Worm (Caenorhabditis elegans) whole organism, L4 larva: Measurements from ENCODE around the gene Y43F8B.20.

ENCODE experiments used
- D1046.2 ChIP-seq: fragments of 200-800 bp; sonication (Bioruptor generic); IDR thresholded peaks from 2 replicates; pipeline ENCODE4 v1.3.6; 2022; ENCODE audit warnings: missing genetic modification characterization, missing compliant biosample characterization
- F10B5.3 ChIP-seq: sonication (generic microtip); optimal IDR thresholded peaks from 2 replicates; lab custom pipeline; 2016; ENCODE audit warnings: mild to moderate bottlenecking, missing genetic modification characterization, missing compliant biosample characterization
- F37D6.2 ChIP-seq: sonication (generic microtip); optimal IDR thresholded peaks from 2 replicates; lab custom pipeline; 2016; ENCODE audit warnings: mild to moderate bottlenecking, missing genetic modification characterization, missing compliant biosample characterization
- R02D3.7 ChIP-seq: fragments of 150-350 bp; sonication (generic microtip); optimal IDR thresholded peaks from 3 replicates; lab custom pipeline; 2014; ENCODE audit warnings: missing biosample characterization, missing genetic modification characterization
- T26A8.4 ChIP-seq: fragments of 200-800 bp; sonication (Bioruptor generic); IDR thresholded peaks from 2 replicates; pipeline ENCODE4 v1.3.6; 2022; ENCODE audit warnings: missing genetic modification characterization, missing compliant biosample characterization
- Y105C5A.15 ChIP-seq: fragments of 200-800 bp; sonication (Bioruptor generic); IDR thresholded peaks from 2 replicates; pipeline ENCODE4 v1.3.6; 2022; ENCODE audit warnings: missing genetic modification characterization, missing compliant biosample characterization
- Y48G9A.11 ChIP-seq: fragments of 200-800 bp; sonication (Bioruptor generic); IDR thresholded peaks from 2 replicates; pipeline ENCODE4 v1.3.6; 2022; ENCODE audit warnings: missing genetic modification reagents, missing genetic modification characterization, missing compliant biosample characterization
- Y5F2A.4 ChIP-seq: fragments of 200-800 bp; sonication (Bioruptor generic); optimal IDR thresholded peaks from 2 replicates; lab custom pipeline; 2018; ENCODE audit warnings: mild to moderate bottlenecking, missing genetic modification characterization, missing compliant biosample characterization
- ZK337.2 ChIP-seq: fragments of 200-800 bp; sonication (Bioruptor generic); IDR thresholded peaks from 2 replicates; pipeline ENCODE4 v1.3.6; 2022; ENCODE audit warnings: missing genetic modification reagents, missing genetic modification characterization, missing compliant biosample characterization
- ama-1 ChIP-seq: fragments of 150-350 bp; optimal IDR thresholded peaks from 2 replicates; lab custom pipeline; 2014; ENCODE audit warnings: inconsistent platforms, mixed read lengths
- ceh-20 ChIP-seq: fragments of 200-800 bp; sonication (Bioruptor generic); IDR thresholded peaks from 2 replicates; pipeline ENCODE4 v1.3.6; 2022; ENCODE audit warnings: missing genetic modification reagents, missing genetic modification characterization, missing compliant biosample characterization
- ceh-44 ChIP-seq: fragments of 200-800 bp; sonication (Bioruptor generic); IDR thresholded peaks from 2 replicates; pipeline ENCODE4 v1.3.6; 2022; ENCODE audit warnings: missing genetic modification reagents, missing genetic modification characterization, missing compliant biosample characterization
- cey-2 ChIP-seq: sonication (generic microtip); optimal IDR thresholded peaks from 3 replicates; lab custom pipeline; 2017; ENCODE audit warnings: missing genetic modification characterization, mild to moderate bottlenecking, missing compliant biosample characterization, antibody characterized with exemption, borderline replicate concordance; ENCODE audit not compliant: insufficient read depth
- ctbp-1 ChIP-seq: fragments of 200-800 bp; sonication (Bioruptor generic); IDR thresholded peaks from 2 replicates; pipeline ENCODE4 v1.3.6; 2022; ENCODE audit warnings: missing genetic modification reagents, missing genetic modification characterization, missing compliant biosample characterization
- dmd-6 ChIP-seq: fragments of 200-800 bp; sonication (Bioruptor generic); IDR thresholded peaks from 2 replicates; pipeline ENCODE4 v1.3.6; 2022; ENCODE audit warnings: missing genetic modification reagents, missing genetic modification characterization, missing compliant biosample characterization
- dmd-9 ChIP-seq: fragments of 200-800 bp; sonication (Bioruptor generic); IDR thresholded peaks from 2 replicates; pipeline ENCODE4 v1.3.6; 2022; ENCODE audit warnings: missing genetic modification reagents, missing genetic modification characterization, missing compliant biosample characterization
- dpl-1 ChIP-seq: fragments of 150-350 bp; optimal IDR thresholded peaks from 2 replicates; lab custom pipeline; 2014; ENCODE audit warnings: missing biosample characterization, missing genetic modification reagents, missing genetic modification characterization
- fkh-10 ChIP-seq: fragments of 150-350 bp; optimal IDR thresholded peaks from 2 replicates; lab custom pipeline; 2014; ENCODE audit warnings: missing biosample characterization, missing genetic modification reagents, missing genetic modification characterization
- gei-8 ChIP-seq: fragments of 200-800 bp; sonication (Bioruptor generic); optimal IDR thresholded peaks from 2 replicates; lab custom pipeline; 2018; ENCODE audit warnings: mild to moderate bottlenecking, missing genetic modification characterization, missing compliant biosample characterization
- hlh-11 ChIP-seq: fragments of 200-800 bp; sonication (Bioruptor generic); optimal IDR thresholded peaks from 2 replicates; lab custom pipeline; 2018; ENCODE audit warnings: mild to moderate bottlenecking, missing genetic modification characterization, missing compliant biosample characterization
- hlh-30 ChIP-seq: sonication (generic microtip); optimal IDR thresholded peaks from 2 replicates; lab custom pipeline; 2017; ENCODE audit warnings: antibody characterized with exemption, mild to moderate bottlenecking, missing genetic modification characterization, missing compliant biosample characterization; ENCODE audit not compliant: insufficient read depth
- lin-1 ChIP-seq: fragments of 200-800 bp; sonication (Bioruptor generic); IDR thresholded peaks from 2 replicates; pipeline ENCODE4 v1.3.6; 2022; ENCODE audit warnings: missing genetic modification reagents, missing genetic modification characterization, missing compliant biosample characterization
- lin-29 ChIP-seq: fragments of 200-800 bp; sonication (Bioruptor generic); IDR thresholded peaks from 2 replicates; pipeline ENCODE4 v1.3.6; 2022; ENCODE audit warnings: missing genetic modification reagents, missing genetic modification characterization, missing compliant biosample characterization
- lin-38 ChIP-seq: fragments of 200-800 bp; sonication (Bioruptor generic); IDR thresholded peaks from 2 replicates; pipeline ENCODE4 v1.3.6; 2022; ENCODE audit warnings: missing genetic modification reagents, missing genetic modification characterization, missing compliant biosample characterization
- lir-3 ChIP-seq: sonication (generic microtip); optimal IDR thresholded peaks from 2 replicates; lab custom pipeline; 2016; ENCODE audit warnings: mild to moderate bottlenecking, missing genetic modification characterization, missing compliant biosample characterization
- lsy-2 ChIP-seq, 2 experiments: fragments of 150-350 bp in 1 of 2; sonication (generic microtip) in 1 of 2; optimal IDR thresholded peaks; 2 replicates each; lab custom pipeline; 2014 to 2017; ENCODE audit warnings: missing biosample characterization in 2 of 2, missing genetic modification characterization in 2 of 2
- madf-5 ChIP-seq, 2 experiments: fragments of 200-800 bp; sonication (Bioruptor generic); IDR thresholded peaks; 2 replicates each; pipeline ENCODE4 v1.3.6; 2022; ENCODE audit warnings: missing compliant biosample characterization in 2 of 2, missing genetic modification characterization in 2 of 2
- madf-9 ChIP-seq: fragments of 200-800 bp; sonication (Bioruptor generic); conservative IDR thresholded peaks from 2 replicates; pipeline ENCODE4 v1.3.6; 2022; ENCODE audit warnings: missing genetic modification reagents, missing genetic modification characterization, missing compliant biosample characterization
- mdl-1 ChIP-seq, 2 experiments: fragments of 150-350 bp in 1 of 2; sonication (generic microtip) in 1 of 2; optimal IDR thresholded peaks; 2 replicates each; lab custom pipeline; 2014 to 2017; ENCODE audit warnings: missing biosample characterization in 2 of 2, missing genetic modification characterization in 2 of 2
- mep-1 ChIP-seq: fragments of 150-350 bp; sonication (generic microtip); optimal IDR thresholded peaks from 3 replicates; lab custom pipeline; 2014; ENCODE audit warnings: missing biosample characterization, missing genetic modification characterization
- mes-2 ChIP-seq: sonication (generic microtip); optimal IDR thresholded peaks from 2 replicates; lab custom pipeline; 2016; ENCODE audit warnings: missing genotype, mild to moderate bottlenecking, missing genetic modification characterization, missing compliant biosample characterization; ENCODE audit not compliant: poor library complexity, severe bottlenecking
- mxl-2 ChIP-seq: fragments of 200-800 bp; sonication (Bioruptor generic); conservative IDR thresholded peaks from 2 replicates; pipeline ENCODE4 v1.3.6; 2022; ENCODE audit warnings: missing genetic modification reagents, missing genetic modification characterization, missing compliant biosample characterization
- nhr-10 ChIP-seq: fragments of 150-350 bp; optimal IDR thresholded peaks from 2 replicates; lab custom pipeline; 2014; ENCODE audit warnings: missing biosample characterization, missing genetic modification characterization
- nhr-102 ChIP-seq: sonication (generic microtip); optimal IDR thresholded peaks from 2 replicates; lab custom pipeline; 2016; ENCODE audit warnings: mild to moderate bottlenecking, missing genetic modification characterization, moderate library complexity, missing compliant biosample characterization
- nhr-11 ChIP-seq: fragments of 150-350 bp; optimal IDR thresholded peaks from 2 replicates; lab custom pipeline; 2014; ENCODE audit warnings: missing biosample characterization, missing genetic modification characterization
- nhr-42 ChIP-seq: fragments of 200-800 bp; sonication (Bioruptor generic); IDR thresholded peaks from 2 replicates; pipeline ENCODE4 v1.3.6; 2022; ENCODE audit warnings: missing genetic modification characterization, missing compliant biosample characterization
- nhr-6 ChIP-seq: fragments of 150-350 bp; optimal IDR thresholded peaks from 2 replicates; lab custom pipeline; 2014; ENCODE audit warnings: missing biosample characterization, missing genetic modification characterization
- nhr-76 ChIP-seq: fragments of 150-350 bp; optimal IDR thresholded peaks from 2 replicates; lab custom pipeline; 2014; ENCODE audit warnings: missing biosample characterization, missing genetic modification characterization
- php-3 ChIP-seq: fragments of 200-800 bp; sonication (Bioruptor generic); IDR thresholded peaks from 2 replicates; pipeline ENCODE4 v1.3.6; 2022; ENCODE audit warnings: missing genetic modification reagents, missing genetic modification characterization, missing compliant biosample characterization
- pqm-1 ChIP-seq: sonication (generic microtip); optimal IDR thresholded peaks from 2 replicates; lab custom pipeline; 2017; ENCODE audit warnings: missing biosample characterization, missing genetic modification characterization
- rbr-2 ChIP-seq: sonication (generic microtip); optimal IDR thresholded peaks from 2 replicates; lab custom pipeline; 2016; ENCODE audit warnings: missing genotype, missing genetic modification characterization, missing compliant biosample characterization
- saeg-2 ChIP-seq: fragments of 200-800 bp; sonication (Bioruptor generic); IDR thresholded peaks from 2 replicates; pipeline ENCODE4 v1.3.6; 2022; ENCODE audit warnings: missing genetic modification reagents, missing genetic modification characterization, missing compliant biosample characterization
- set-16 ChIP-seq: fragments of 200-800 bp; sonication (Bioruptor generic); IDR thresholded peaks from 2 replicates; pipeline ENCODE4 v1.3.6; 2022; ENCODE audit warnings: missing genetic modification reagents, missing genetic modification characterization, missing compliant biosample characterization
- skn-1 ChIP-seq: fragments of 150-350 bp; optimal IDR thresholded peaks from 2 replicates; lab custom pipeline; 2014; ENCODE audit warnings: missing biosample characterization, missing genetic modification characterization
- spr-3 ChIP-seq: fragments of 200-800 bp; sonication (Bioruptor generic); optimal IDR thresholded peaks from 2 replicates; lab custom pipeline; 2018; ENCODE audit warnings: mild to moderate bottlenecking, missing genetic modification characterization, missing compliant biosample characterization
- tag-97 ChIP-seq: fragments of 200-800 bp; sonication (Bioruptor generic); IDR thresholded peaks from 2 replicates; pipeline ENCODE4 v1.3.6; 2022; ENCODE audit warnings: missing genetic modification characterization, missing compliant biosample characterization
- vab-7 ChIP-seq: fragments of 200-800 bp; sonication (Bioruptor generic); IDR thresholded peaks from 2 replicates; pipeline ENCODE4 v1.3.6; 2022; ENCODE audit warnings: missing genetic modification reagents, missing genetic modification characterization, missing compliant biosample characterization
- zag-1 ChIP-seq: fragments of 150-350 bp; optimal IDR thresholded peaks from 2 replicates; lab custom pipeline; 2014; ENCODE audit warnings: missing biosample characterization, missing genetic modification characterization
- zfp-2 ChIP-seq: sonication (generic microtip); optimal IDR thresholded peaks from 2 replicates; lab custom pipeline; 2016; ENCODE audit warnings: mild to moderate bottlenecking, missing genetic modification characterization, missing compliant biosample characterization
- zfp-3 ChIP-seq: fragments of 200-800 bp; sonication (Bioruptor generic); conservative IDR thresholded peaks from 2 replicates; pipeline ENCODE4 v1.3.6; 2022; ENCODE audit warnings: missing genetic modification reagents, missing genetic modification characterization, missing compliant biosample characterization
- zip-11 ChIP-seq: fragments of 200-800 bp; sonication (Bioruptor generic); IDR thresholded peaks from 2 replicates; pipeline ENCODE4 v1.3.6; 2022; ENCODE audit warnings: missing genetic modification characterization, missing compliant biosample characterization

Gene Y43F8B.20

ce11 chrV:19519511-19519934 lies 30.1 kb downstream of the Y43F8B.20 start (continued):
- TF ChIP-seq ZK337.2 (peak; percentile 62; the same call in 1 of the 2 replicates), nhr-6 (tag; lab: Kevin White, UChicago) (no peak), dpl-1 (GFP tag; lab: Kevin White, UChicago) (no peak), mep-1 (tag; lab: Kevin White, UChicago) (no peak), mxl-2 (GFP tag; lab: Robert Waterston, UW) (peak; percentile 71; the same call in 1 of the 2 replicates), ceh-20 (GFP tag; lab: Robert Waterston, UW) (peak; percentile 73), mes-2 (tag; lab: Kevin White, UChicago) (peak; percentile 17), dmd-9 (GFP tag; lab: Robert Waterston, UW) (no peak), Y105C5A.15 (peak; percentile 80; the same call in 1 of the 2 replicates), tag-97 (no peak), madf-5 (GFP tag; IDR thresholded peaks at IDR 0.05; lab: Robert Waterston, UW) (no peak), nhr-10 (tag; lab: Kevin White, UChicago) (no peak), lin-38 (peak; percentile 63), T26A8.4 (GFP tag; lab: Robert Waterston, UW) (peak; percentile 96), hlh-30 (no peak), nhr-76 (tag; lab: Kevin White, UChicago) (no peak), saeg-2 (peak; percentile 39; the same call in 1 of the 2 replicates), ctbp-1 (GFP tag; lab: Robert Waterston, UW) (peak; percentile 90), Y48G9A.11 (peak; percentile 20; the same call in 1 of the 2 replicates), nhr-11 (tag; lab: Kevin White, UChicago) (no peak), F10B5.3 (tag; lab: Kevin White, UChicago) (no peak), vab-7 (GFP tag; lab: Robert Waterston, UW) (peak; percentile 72), rbr-2 (tag; lab: Kevin White, UChicago) (peak; percentile 8), madf-9 (GFP tag; lab: Robert Waterston, UW) (peak; percentile 54), lin-1 (GFP tag; lab: Robert Waterston, UW) (peak; percentile 64; the same call in 1 of the 2 replicates), nhr-42 (0 out of 2 replicates have a peak, but pooled peaks have one; percentile 12), zfp-3 (GFP tag; lab: Robert Waterston, UW) (peak; percentile 81; the same call in 1 of the 2 replicates), php-3 (GFP tag; lab: Robert Waterston, UW) (peak; percentile 86), zip-11 (GFP tag; lab: Robert Waterston, UW) (no peak), nhr-102 (tag; lab: Kevin White, UChicago) (peak; percentile 45), fkh-10 (GFP tag; lab: Kevin White, UChicago) (no peak), lir-3 (tag; lab: Kevin White, UChicago) (no peak), ama-1 (no peak), lsy-2 (tag; optimal IDR thresholded peaks at IDR 0.05; lab: Kevin White, UChicago) (peak in 1 of 2 experiments; percentile 72), skn-1 (tag; lab: Kevin White, UChicago) (no peak), zfp-2 (tag; lab: Kevin White, UChicago) (no peak), lin-29 (GFP tag; lab: Robert Waterston, UW) (0 out of 2 replicates have a peak, but pooled peaks have one; percentile 8), mdl-1 (tag; optimal IDR thresholded peaks at IDR 0.05; lab: Kevin White, UChicago) (no peak), R02D3.7 (tag; lab: Kevin White, UChicago) (no peak), hlh-11 (tag; lab: Kevin White, UChicago) (peak; percentile 31), pqm-1 (tag; lab: Kevin White, UChicago) (no peak), ceh-44 (GFP tag; lab: Robert Waterston, UW) (no peak), dmd-6 (GFP tag; lab: Robert Waterston, UW) (0 out of 2 replicates have a peak, but pooled peaks have one; percentile 29), D1046.2 (GFP tag; lab: Robert Waterston, UW) (peak; percentile 82), zag-1 (tag; lab: Kevin White, UChicago) (no peak), gei-8 (GFP tag; lab: Kevin White, UChicago) (no peak), set-16 (no peak), cey-2 (tag; lab: Kevin White, UChicago) (no peak), Y5F2A.4 (GFP tag; lab: Kevin White, UChicago) (peak; percentile 66), F37D6.2 (tag; lab: Kevin White, UChicago) (no peak), spr-3 (GFP tag; lab: Kevin White, UChicago) (peak; percentile 33)
